Fruit fly (Drosophila melanogaster) whole organism, prepupa: ENCODE measurements around the gene ND-B16.6.

ENCODE experiments used
- Blimp-1 ChIP-seq: fragments of 200-800 bp; sonication (Bioruptor generic); optimal IDR thresholded peaks from 3 replicates; lab custom pipeline; 2017; ENCODE audit warnings: missing biosample characterization, missing genetic modification characterization, mild to moderate bottlenecking, moderate library complexity, missing genetic modification reagents
- CG10631 ChIP-seq: fragments of 200-800 bp; sonication (Bioruptor generic); optimal IDR thresholded peaks from 2 replicates; lab custom pipeline; 2016; ENCODE audit warnings: missing biosample characterization, missing genetic modification characterization
- CG10669 ChIP-seq: fragments of 200-800 bp; sonication (Bioruptor generic); optimal IDR thresholded peaks from 3 replicates; lab custom pipeline; 2018; ENCODE audit warnings: missing biosample characterization, mild to moderate bottlenecking, missing genetic modification characterization, moderate library complexity
- CG11294 ChIP-seq: fragments of 200-800 bp; sonication (Bioruptor generic); IDR thresholded peaks from 2 replicates; pipeline ENCODE4 v1.3.6; 2022; ENCODE audit warnings: missing biosample characterization, missing genetic modification characterization
- CG11762 ChIP-seq: fragments of 200-800 bp; sonication (Bioruptor generic); optimal IDR thresholded peaks from 3 replicates; lab custom pipeline; 2016; ENCODE audit warnings: missing biosample characterization, missing genetic modification characterization; ENCODE audit not compliant: insufficient read depth
- CG15336 ChIP-seq: fragments of 200-800 bp; sonication (Bioruptor generic); IDR thresholded peaks from 2 replicates; pipeline ENCODE4 v1.3.6; 2022; ENCODE audit warnings: missing biosample characterization, missing genetic modification characterization
- CG1621 ChIP-seq: fragments of 200-800 bp; sonication (Bioruptor generic); optimal IDR thresholded peaks from 3 replicates; lab custom pipeline; 2018; ENCODE audit warnings: missing biosample characterization, mild to moderate bottlenecking, missing genetic modification characterization
- CG16779 ChIP-seq: fragments of 200-800 bp; sonication (Bioruptor generic); optimal IDR thresholded peaks from 3 replicates; lab custom pipeline; 2017; ENCODE audit warnings: missing biosample characterization, mild to moderate bottlenecking, missing genetic modification characterization
- CG3032 ChIP-seq: fragments of 200-800 bp; optimal IDR thresholded peaks from 2 replicates; lab custom pipeline; 2019; ENCODE audit warnings: missing biosample characterization, mild to moderate bottlenecking, missing genetic modification characterization, moderate library complexity
- CG34406 ChIP-seq: fragments of 200-800 bp; sonication (Bioruptor generic); optimal IDR thresholded peaks from 3 replicates; lab custom pipeline; 2016; ENCODE audit warnings: missing biosample characterization, missing genetic modification characterization
- CG3919 ChIP-seq: fragments of 200-800 bp; sonication (Bioruptor generic); optimal IDR thresholded peaks from 3 replicates; lab custom pipeline; 2016; ENCODE audit warnings: missing biosample characterization, missing genetic modification characterization
- CG4318 ChIP-seq: fragments of 200-800 bp; sonication (Bioruptor generic); optimal IDR thresholded peaks from 3 replicates; lab custom pipeline; 2017; ENCODE audit warnings: missing biosample characterization, mild to moderate bottlenecking, missing genetic modification characterization
- CG6163 ChIP-seq: fragments of 200-800 bp; sonication (Bioruptor generic); IDR thresholded peaks from 3 replicates; pipeline ENCODE4 v1.3.6; 2022; ENCODE audit warnings: missing biosample characterization, missing genetic modification characterization
- CG6276 ChIP-seq: fragments of 200-800 bp; sonication (Bioruptor generic); optimal IDR thresholded peaks from 2 replicates; lab custom pipeline; 2017; ENCODE audit warnings: missing biosample characterization, mild to moderate bottlenecking, missing genetic modification characterization
- CG6792 ChIP-seq: fragments of 200-800 bp; sonication (Bioruptor generic); optimal IDR thresholded peaks from 3 replicates; lab custom pipeline; 2016; ENCODE audit warnings: missing biosample characterization, missing genetic modification characterization
- CG6808 ChIP-seq: fragments of 200-800 bp; sonication (Bioruptor generic); optimal IDR thresholded peaks from 3 replicates; lab custom pipeline; 2017; ENCODE audit warnings: missing biosample characterization, missing genetic modification characterization, mild to moderate bottlenecking, moderate library complexity, missing genetic modification reagents
- CG6854 ChIP-seq: fragments of 200-800 bp; sonication (Bioruptor generic); optimal IDR thresholded peaks from 2 replicates; lab custom pipeline; 2017; ENCODE audit warnings: missing biosample characterization, mild to moderate bottlenecking, missing genetic modification characterization
- Eip75B ChIP-seq: fragments of 200-800 bp; sonication (Bioruptor generic); optimal IDR thresholded peaks from 3 replicates; lab custom pipeline; 2016; ENCODE audit warnings: missing biosample characterization, missing genetic modification characterization
- Ets21C ChIP-seq: fragments of 200-800 bp; sonication (Bioruptor generic); optimal IDR thresholded peaks from 3 replicates; lab custom pipeline; 2016; ENCODE audit warnings: missing biosample characterization, missing genetic modification characterization
- Ets96B ChIP-seq: fragments of 200-800 bp; optimal IDR thresholded peaks from 2 replicates; lab custom pipeline; 2019; ENCODE audit warnings: missing biosample characterization, mild to moderate bottlenecking, missing genetic modification characterization, moderate library complexity
- Gug ChIP-seq: fragments of 200-800 bp; sonication (Bioruptor generic); IDR thresholded peaks from 2 replicates; pipeline ENCODE4 v1.3.6; 2022; ENCODE audit warnings: missing biosample characterization, missing genetic modification characterization
- Hr4 ChIP-seq: fragments of 200-800 bp; sonication (Bioruptor generic); optimal IDR thresholded peaks from 3 replicates; lab custom pipeline; 2016; ENCODE audit warnings: missing biosample characterization, missing genetic modification characterization
- Lpt ChIP-seq: fragments of 200-800 bp; sonication (Bioruptor generic); optimal IDR thresholded peaks from 3 replicates; lab custom pipeline; 2016; ENCODE audit warnings: missing biosample characterization, missing genetic modification characterization
- Met ChIP-seq: fragments of 200-800 bp; sonication (Bioruptor generic); optimal IDR thresholded peaks from 3 replicates; lab custom pipeline; 2016; ENCODE audit warnings: missing biosample characterization, missing genetic modification characterization
- Smox ChIP-seq: fragments of 200-800 bp; sonication (Bioruptor generic); optimal IDR thresholded peaks from 3 replicates; lab custom pipeline; 2016; ENCODE audit warnings: missing biosample characterization, missing genetic modification characterization
- Sox102F ChIP-seq: fragments of 200-800 bp; sonication (Bioruptor generic); optimal IDR thresholded peaks from 2 replicates; lab custom pipeline; 2016; ENCODE audit warnings: missing biosample characterization, mild to moderate bottlenecking, missing genetic modification characterization
- Sox14 ChIP-seq: fragments of 200-800 bp; sonication (Bioruptor generic); optimal IDR thresholded peaks from 3 replicates; lab custom pipeline; 2016; ENCODE audit warnings: missing biosample characterization, missing genetic modification characterization
- Sox15 ChIP-seq: fragments of 200-800 bp; sonication (Bioruptor generic); optimal IDR thresholded peaks from 3 replicates; lab custom pipeline; 2016; ENCODE audit warnings: missing biosample characterization, missing genetic modification characterization
- achi ChIP-seq: fragments of 200-800 bp; sonication (Bioruptor generic); optimal IDR thresholded peaks from 3 replicates; lab custom pipeline; 2016; ENCODE audit warnings: missing biosample characterization, missing genetic modification characterization
- acj6 ChIP-seq: fragments of 200-800 bp; sonication (Bioruptor generic); optimal IDR thresholded peaks from 3 replicates; lab custom pipeline; 2016; ENCODE audit warnings: missing biosample characterization, missing genetic modification characterization
- dac ChIP-seq: fragments of 200-800 bp; sonication (Bioruptor generic); optimal IDR thresholded peaks from 2 replicates; lab custom pipeline; 2017; ENCODE audit warnings: missing biosample characterization, mild to moderate bottlenecking, missing genetic modification characterization
- esn ChIP-seq: fragments of 200-800 bp; sonication (Bioruptor generic); optimal IDR thresholded peaks from 2 replicates; lab custom pipeline; 2016; ENCODE audit warnings: missing biosample characterization, mild to moderate bottlenecking, missing genetic modification characterization, moderate library complexity
- fd59A ChIP-seq: fragments of 200-800 bp; sonication (Bioruptor generic); optimal IDR thresholded peaks from 2 replicates; lab custom pipeline; 2017; ENCODE audit warnings: missing biosample characterization, mild to moderate bottlenecking, missing genetic modification characterization, missing genetic modification reagents
- lz ChIP-seq: fragments of 200-800 bp; sonication (Bioruptor generic); optimal IDR thresholded peaks from 3 replicates; lab custom pipeline; 2016; ENCODE audit warnings: missing biosample characterization, missing genetic modification characterization
- pdm3 ChIP-seq: fragments of 200-800 bp; sonication (Bioruptor generic); optimal IDR thresholded peaks from 3 replicates; lab custom pipeline; 2016; ENCODE audit warnings: missing biosample characterization, missing genetic modification characterization
- salr ChIP-seq, 2 experiments: fragments of 200-800 bp; sonication (Bioruptor generic); optimal IDR thresholded peaks; 3 replicates each; lab custom pipeline; 2016 to 2018; ENCODE audit warnings: missing biosample characterization in 2 of 2, missing genetic modification characterization in 2 of 2, mild to moderate bottlenecking in 1 of 2
- spab ChIP-seq: fragments of 200-800 bp; sonication (Bioruptor generic); optimal IDR thresholded peaks from 2 replicates; lab custom pipeline; 2017; ENCODE audit warnings: missing biosample characterization, mild to moderate bottlenecking, missing genetic modification characterization, missing genetic modification reagents
- ss ChIP-seq, 2 experiments: fragments of 200-800 bp; sonication (Bioruptor generic); optimal IDR thresholded peaks; 2 replicates in 1 of 2; 3 replicates in 1 of 2; lab custom pipeline; 2017 to 2018; ENCODE audit warnings: mild to moderate bottlenecking in 2 of 2, missing biosample characterization in 2 of 2, missing genetic modification characterization in 2 of 2, moderate library complexity in 1 of 2
- svp ChIP-seq: fragments of 200-800 bp; sonication (Bioruptor generic); peaks from one replicate; lab custom pipeline; 2016; ENCODE audit warnings: missing biosample characterization, missing genetic modification characterization
- topi ChIP-seq: fragments of 200-800 bp; sonication (Bioruptor generic); optimal IDR thresholded peaks from 3 replicates; lab custom pipeline; 2016; ENCODE audit warnings: missing biosample characterization, missing genetic modification characterization
- vri ChIP-seq: fragments of 200-800 bp; sonication (Bioruptor generic); optimal IDR thresholded peaks from 3 replicates; lab custom pipeline; 2016; ENCODE audit warnings: missing biosample characterization, mild to moderate bottlenecking, missing genetic modification characterization

Gene ND-B16.6

DNA sequence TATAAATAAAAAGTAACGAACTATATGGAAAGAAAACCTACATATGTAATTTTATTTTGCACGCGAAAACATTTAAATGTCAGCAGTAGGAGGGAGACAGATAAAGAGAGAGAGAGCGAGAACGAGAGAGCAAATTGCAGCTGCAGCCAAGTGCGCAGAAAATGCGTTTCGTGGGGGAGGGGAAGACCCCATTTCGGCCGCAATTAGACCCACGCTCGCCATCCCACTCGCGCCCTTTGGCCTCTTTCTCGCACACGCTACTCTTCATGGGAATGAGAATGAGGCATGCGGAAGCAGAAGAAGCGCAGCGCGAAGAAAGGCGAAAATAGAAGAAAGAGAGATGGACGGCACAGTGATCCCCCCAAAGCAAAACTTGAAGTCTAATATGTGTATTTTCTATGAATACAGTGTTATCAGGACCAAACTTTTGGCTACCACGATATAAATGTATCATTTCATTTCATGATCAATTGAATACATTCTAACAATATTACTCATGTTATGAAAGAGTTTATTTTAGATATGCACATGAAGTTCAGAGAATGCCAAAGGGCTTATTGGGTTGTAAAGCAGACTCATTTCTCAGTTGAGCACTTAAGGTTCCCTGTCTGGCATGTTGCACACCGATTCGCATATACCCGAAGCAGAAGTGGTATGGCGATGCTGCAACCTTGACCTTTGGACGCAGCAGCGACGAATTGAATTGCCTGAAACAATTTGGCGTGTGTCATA is 17.0 kb downstream of the ND-B16.6 start (continued):
- TF ChIP-seq CG6792 (GFP tag; lab: Kevin White, UChicago) (peak; percentile 11), spab (peak; percentile 39), Eip75B (peak; percentile 40), CG11762 (GFP tag; lab: Kevin White, UChicago) (peak; percentile 20), CG10669 (GFP tag; lab: Kevin White, UChicago) (peak; percentile 14), achi (GFP tag; lab: Kevin White, UChicago) (peak; percentile 26), Ets96B (tag; lab: Kevin White, UChicago) (peak; percentile 18), topi (GFP tag; lab: Kevin White, UChicago) (peak; percentile 21), Hr4 (GFP tag; lab: Kevin White, UChicago) (peak; percentile 53), CG6163 (GFP tag; lab: Robert Waterston, UW) (0 out of 3 replicates have a peak, but pooled peaks have one; percentile 21), CG6276 (GFP tag; lab: Kevin White, UChicago) (peak; percentile 20), lz (GFP tag; lab: Kevin White, UChicago) (peak; percentile 26), vri (GFP tag; lab: Kevin White, UChicago) (no peak), CG10631 (GFP tag; lab: Kevin White, UChicago) (peak; percentile 20), dac (GFP tag; lab: Kevin White, UChicago) (peak; percentile 34), CG3032 (tag; lab: Kevin White, UChicago) (no peak), CG3919 (GFP tag; lab: Kevin White, UChicago) (peak; percentile 35), CG6808 (GFP tag; lab: Kevin White, UChicago) (peak; percentile 36), salr (GFP tag; optimal IDR thresholded peaks at IDR 0.05; lab: Kevin White, UChicago) (peak; percentile 22 to 31), CG11294 (GFP tag; lab: Robert Waterston, UW) (no peak), Met (GFP tag; lab: Kevin White, UChicago) (peak; percentile 10), Sox14 (peak; percentile 5), CG34406 (GFP tag; lab: Kevin White, UChicago) (peak; percentile 2), CG15336 (GFP tag; lab: Robert Waterston, UW) (peak; percentile 41; the same call in 1 of the 2 replicates), Blimp-1 (GFP tag; lab: Kevin White, UChicago) (no peak), svp (GFP tag; lab: Kevin White, UChicago) (peak; percentile 86), ss (GFP tag; optimal IDR thresholded peaks at IDR 0.05; lab: Kevin White, UChicago) (peak; percentile 20 to 38), Ets21C (GFP tag; lab: Kevin White, UChicago) (no peak), CG1621 (tag; lab: Kevin White, UChicago) (no peak), Lpt (GFP tag; lab: Kevin White, UChicago) (peak; percentile 41), pdm3 (GFP tag; lab: Kevin White, UChicago) (peak; percentile 48), esn (GFP tag; lab: Kevin White, UChicago) (peak; percentile 23), CG16779 (tag; lab: Kevin White, UChicago) (no peak), Gug (no peak), Sox102F (GFP tag; lab: Kevin White, UChicago) (peak; percentile 23), Smox (GFP tag; lab: Kevin White, UChicago) (peak; percentile 29), Sox15 (no peak), fd59A (GFP tag; lab: Kevin White, UChicago) (peak; percentile 26), CG4318 (GFP tag; lab: Kevin White, UChicago) (peak; percentile 14), acj6 (GFP tag; lab: Kevin White, UChicago) (peak; percentile 14), CG6854 (no peak)
